Worm (Caenorhabditis elegans): Measurements from ENCODE around the gene C27A7.8.

DNA sequence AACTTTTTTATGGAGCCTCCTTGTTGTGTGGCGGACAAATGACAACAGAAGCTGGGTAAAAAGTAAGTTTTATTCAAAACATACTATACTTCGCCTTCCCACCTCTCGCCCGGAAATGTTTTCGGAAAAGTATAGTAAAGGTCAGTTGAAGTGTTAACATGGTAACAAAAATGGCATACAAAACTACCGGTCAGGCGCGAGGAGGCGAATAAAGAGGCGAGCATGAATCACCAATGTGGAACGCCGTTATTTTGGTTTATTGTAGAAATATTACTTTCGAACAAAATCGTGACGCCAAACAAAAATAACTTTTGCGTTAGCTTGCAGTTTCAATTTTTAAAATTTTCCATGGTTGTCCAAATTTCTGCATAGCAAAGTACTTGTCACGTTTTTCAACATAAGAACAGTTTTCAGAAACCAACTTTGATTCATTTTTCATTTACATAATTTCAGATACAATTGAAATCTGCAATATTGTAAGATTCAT is 35.3 kb upstream of the C27A7.8 start, which contains the start of gene C13C4.8:
- TF ChIP-seq flt-1 (GFP tag; IDR thresholded peaks at IDR 0.05) (no peak), klf-2 (GFP tag; conservative IDR thresholded peaks at IDR 0.05) (no peak), cog-1 (tag; optimal IDR thresholded peaks at IDR 0.05) (no peak), ref-1 (GFP tag; conservative IDR thresholded peaks at IDR 0.05) (no peak)

All from whole organism, midembryonic.